Fruit fly (Drosophila melanogaster) whole organism, embryonic: ENCODE results near the gene CG14352.

ENCODE experiments used
- Abd-B ChIP-seq: fragments of 200-800 bp; sonication (Bioruptor generic); optimal IDR thresholded peaks from 2 replicates; lab custom pipeline; 2018; ENCODE audit warnings: missing biosample characterization, mild to moderate bottlenecking, missing genetic modification characterization, moderate library complexity
- Blimp-1 ChIP-seq: fragments of 200-800 bp; sonication (Bioruptor generic); optimal IDR thresholded peaks from 3 replicates; lab custom pipeline; 2018; ENCODE audit warnings: missing biosample characterization, missing genetic modification characterization, mild to moderate bottlenecking, moderate library complexity, missing genetic modification reagents
- CG10209 ChIP-seq: fragments of 200-800 bp; sonication (Bioruptor generic); optimal IDR thresholded peaks from 3 replicates; lab custom pipeline; 2017; ENCODE audit warnings: missing biosample characterization, mild to moderate bottlenecking, missing genetic modification characterization, missing genetic modification reagents
- CG10543 ChIP-seq: fragments of 200-800 bp; sonication (Bioruptor generic); optimal IDR thresholded peaks from 3 replicates; lab custom pipeline; 2017; ENCODE audit warnings: missing biosample characterization, mild to moderate bottlenecking, missing genetic modification characterization, moderate library complexity
- CG11560 ChIP-seq: fragments of 200-800 bp; sonication (Bioruptor generic); IDR thresholded peaks from 3 replicates; pipeline ENCODE4 v1.3.6; 2022; ENCODE audit warnings: missing biosample characterization, missing genetic modification characterization
- CG12299 ChIP-seq: fragments of 200-800 bp; sonication (Bioruptor generic); optimal IDR thresholded peaks from 2 replicates; lab custom pipeline; 2018; ENCODE audit warnings: missing biosample characterization, mild to moderate bottlenecking, missing genetic modification characterization
- CG12391 ChIP-seq: fragments of 200-800 bp; sonication (Bioruptor generic); optimal IDR thresholded peaks from 3 replicates; lab custom pipeline; 2018; ENCODE audit warnings: missing biosample characterization, mild to moderate bottlenecking, missing genetic modification characterization, moderate library complexity
- CG12942 ChIP-seq: fragments of 200-800 bp; sonication (Bioruptor generic); optimal IDR thresholded peaks from 3 replicates; lab custom pipeline; 2016; ENCODE audit warnings: missing biosample characterization, missing genetic modification characterization
- CG15073 ChIP-seq: fragments of 200-800 bp; sonication (Bioruptor generic); optimal IDR thresholded peaks from 2 replicates; lab custom pipeline; 2016; ENCODE audit warnings: missing biosample characterization, missing genetic modification characterization
- CG15269 ChIP-seq: fragments of 200-800 bp; sonication (Bioruptor generic); optimal IDR thresholded peaks from 2 replicates; lab custom pipeline; 2018; ENCODE audit warnings: missing biosample characterization, mild to moderate bottlenecking, missing genetic modification characterization, moderate library complexity
- CG15479 ChIP-seq: fragments of 200-800 bp; sonication (Bioruptor generic); optimal IDR thresholded peaks from 3 replicates; lab custom pipeline; 2019; ENCODE audit warnings: missing biosample characterization, mild to moderate bottlenecking, missing genetic modification characterization, moderate library complexity
- CG1647 ChIP-seq: fragments of 200-800 bp; sonication (Bioruptor generic); optimal IDR thresholded peaks from 3 replicates; lab custom pipeline; 2016; ENCODE audit warnings: missing biosample characterization, missing genetic modification characterization
- CG18262 ChIP-seq: fragments of 200-800 bp; optimal IDR thresholded peaks from 3 replicates; lab custom pipeline; 2019; ENCODE audit warnings: missing biosample characterization, mild to moderate bottlenecking, missing genetic modification characterization, moderate library complexity
- CG18764 ChIP-seq: fragments of 200-800 bp; sonication (Bioruptor generic); optimal IDR thresholded peaks from 3 replicates; lab custom pipeline; 2016; ENCODE audit warnings: missing biosample characterization, missing genetic modification characterization
- CG2120 ChIP-seq: fragments of 200-800 bp; sonication (Bioruptor generic); optimal IDR thresholded peaks from 3 replicates; lab custom pipeline; 2016; ENCODE audit warnings: missing biosample characterization, missing genetic modification characterization
- CG2875 ChIP-seq: fragments of 200-800 bp; sonication (Bioruptor generic); optimal IDR thresholded peaks from 2 replicates; lab custom pipeline; 2017; ENCODE audit warnings: missing biosample characterization, mild to moderate bottlenecking, missing genetic modification characterization, missing genetic modification reagents
- CG31365 ChIP-seq: fragments of 200-800 bp; sonication (Bioruptor generic); optimal IDR thresholded peaks from 2 replicates; lab custom pipeline; 2018; ENCODE audit warnings: missing biosample characterization, mild to moderate bottlenecking, missing genetic modification characterization
- CG32532 ChIP-seq: fragments of 200-800 bp; sonication (Bioruptor generic); IDR thresholded peaks from 2 replicates; pipeline ENCODE4 v1.3.6; 2022; ENCODE audit warnings: missing biosample characterization, missing genetic modification characterization
- CG32772 ChIP-seq: fragments of 200-800 bp; sonication (Bioruptor generic); IDR thresholded peaks from 2 replicates; pipeline ENCODE4 v1.3.6; 2022; ENCODE audit warnings: missing biosample characterization, missing genetic modification characterization
- CG4360 ChIP-seq: fragments of 200-800 bp; sonication (Bioruptor generic); IDR thresholded peaks from 2 replicates; pipeline ENCODE4 v1.3.6; 2022; ENCODE audit warnings: missing biosample characterization, missing genetic modification characterization
- CG4424 ChIP-seq: fragments of 200-800 bp; sonication (Bioruptor generic); optimal IDR thresholded peaks from 3 replicates; lab custom pipeline; 2016; ENCODE audit warnings: missing biosample characterization, missing genetic modification characterization
- CG6765 ChIP-seq: fragments of 200-800 bp; sonication (Bioruptor generic); optimal IDR thresholded peaks from 3 replicates; lab custom pipeline; 2017; ENCODE audit warnings: missing biosample characterization, mild to moderate bottlenecking, missing genetic modification characterization
- CG7271 ChIP-seq: fragments of 200-800 bp; sonication (Bioruptor generic); optimal IDR thresholded peaks from 2 replicates; lab custom pipeline; 2018; ENCODE audit warnings: missing biosample characterization, mild to moderate bottlenecking, missing genetic modification characterization, moderate library complexity
- CG7963 ChIP-seq: fragments of 200-800 bp; sonication (Bioruptor generic); IDR thresholded peaks from 3 replicates; pipeline ENCODE4 v1.3.6; 2022; ENCODE audit warnings: missing biosample characterization, missing genetic modification characterization; ENCODE audit not compliant: partially characterized antibody
- CG8388 ChIP-seq: fragments of 200-800 bp; sonication (Bioruptor generic); optimal IDR thresholded peaks from 2 replicates; lab custom pipeline; 2019; ENCODE audit warnings: missing biosample characterization, mild to moderate bottlenecking, missing genetic modification characterization, moderate library complexity
- CG9932 ChIP-seq: fragments of 200-800 bp; sonication (Bioruptor generic); IDR thresholded peaks from 2 replicates; pipeline ENCODE4 v1.3.6; 2022; ENCODE audit warnings: missing biosample characterization, missing genetic modification characterization
- Chrac-16 ChIP-seq: fragments of 200-800 bp; sonication (Bioruptor generic); optimal IDR thresholded peaks from 3 replicates; lab custom pipeline; 2016; ENCODE audit warnings: missing biosample characterization, missing genetic modification characterization
- CkIIα-i1 ChIP-seq: fragments of 200-800 bp; sonication (Bioruptor generic); IDR thresholded peaks from 2 replicates; pipeline ENCODE4 v1.3.6; 2022; ENCODE audit warnings: missing biosample characterization, missing genetic modification characterization
- CrebB ChIP-seq: fragments of 200-800 bp; sonication (Bioruptor generic); optimal IDR thresholded peaks from 3 replicates; lab custom pipeline; 2018; ENCODE audit warnings: missing biosample characterization, mild to moderate bottlenecking, missing genetic modification characterization
- Dfd ChIP-seq, 2 experiments: fragments of >200 bp; optimal IDR thresholded peaks; 2 replicates each; lab custom pipeline; 2017; ENCODE audit warnings: missing biosample characterization in 2 of 2, missing genetic modification characterization in 2 of 2
- Eip74EF ChIP-seq, 2 experiments: fragments of 200-800 bp in 1 of 2; fragments of >200 bp in 1 of 2; sonication (Bioruptor generic) in 1 of 2; optimal IDR thresholded peaks; 2 replicates each; lab custom pipeline; 2017 to 2019; ENCODE audit warnings: missing biosample characterization in 2 of 2, missing genetic modification characterization in 2 of 2, mild to moderate bottlenecking in 1 of 2, moderate library complexity in 1 of 2
- HHEX ChIP-seq: fragments of 200-800 bp; sonication (Bioruptor generic); optimal IDR thresholded peaks from 3 replicates; lab custom pipeline; 2017; ENCODE audit warnings: missing biosample characterization, mild to moderate bottlenecking, missing genetic modification characterization, missing genetic modification reagents
- Kr ChIP-seq: fragments of 200-800 bp; sonication (Bioruptor generic); optimal IDR thresholded peaks from 2 replicates; lab custom pipeline; 2017; ENCODE audit warnings: missing biosample characterization, mild to moderate bottlenecking, missing genetic modification characterization
- PHDP ChIP-seq: fragments of 200-800 bp; sonication (Bioruptor generic); optimal IDR thresholded peaks from 3 replicates; lab custom pipeline; 2018; ENCODE audit warnings: missing biosample characterization, mild to moderate bottlenecking, missing genetic modification characterization, moderate library complexity
- abd-A ChIP-seq: fragments of 200-800 bp; sonication (Bioruptor generic); optimal IDR thresholded peaks from 3 replicates; lab custom pipeline; 2019; ENCODE audit warnings: missing biosample characterization, mild to moderate bottlenecking, missing genetic modification characterization, moderate library complexity
- bigmax ChIP-seq: fragments of 200-800 bp; sonication (Bioruptor generic); optimal IDR thresholded peaks from 2 replicates; lab custom pipeline; 2018; ENCODE audit warnings: missing biosample characterization, mild to moderate bottlenecking, missing genetic modification characterization
- ci ChIP-seq: fragments of 200-800 bp; sonication (Bioruptor generic); IDR thresholded peaks from 3 replicates; pipeline ENCODE4 v1.3.6; 2022; ENCODE audit warnings: missing biosample characterization, missing genetic modification characterization
- gcm ChIP-seq: fragments of 200-800 bp; sonication (Bioruptor generic); optimal IDR thresholded peaks from 2 replicates; lab custom pipeline; 2019; ENCODE audit warnings: missing biosample characterization, mild to moderate bottlenecking, missing genetic modification characterization, moderate library complexity
- gfzf ChIP-seq: fragments of 200-800 bp; sonication (Bioruptor generic); optimal IDR thresholded peaks from 2 replicates; lab custom pipeline; 2016; ENCODE audit warnings: missing biosample characterization, mild to moderate bottlenecking, missing genetic modification characterization, moderate library complexity
- jigr1 ChIP-seq: fragments of 200-800 bp; sonication (Bioruptor generic); IDR thresholded peaks from 3 replicates; pipeline ENCODE4 v1.3.6; 2022; ENCODE audit warnings: missing biosample characterization, missing genetic modification characterization
- lola ChIP-seq, 3 experiments: fragments of >200 bp in 2 of 3; fragments of 200-800 bp in 1 of 3; sonication (Bioruptor generic) in 1 of 3; optimal IDR thresholded peaks; 2 replicates each; lab custom pipeline; 2017 to 2019; ENCODE audit warnings: missing biosample characterization in 3 of 3, missing genetic modification characterization in 3 of 3, mild to moderate bottlenecking in 1 of 3, moderate library complexity in 1 of 3
- phol ChIP-seq: fragments of 200-800 bp; sonication (Bioruptor generic); optimal IDR thresholded peaks from 3 replicates; lab custom pipeline; 2018; ENCODE audit warnings: missing biosample characterization, mild to moderate bottlenecking, missing genetic modification characterization, moderate library complexity
- pzg ChIP-seq: fragments of 200-800 bp; sonication (Bioruptor generic); optimal IDR thresholded peaks from 3 replicates; lab custom pipeline; 2018; ENCODE audit warnings: missing biosample characterization, mild to moderate bottlenecking, missing genetic modification characterization, moderate library complexity
- sd ChIP-seq: fragments of 200-800 bp; sonication (Bioruptor generic); optimal IDR thresholded peaks from 3 replicates; lab custom pipeline; 2018; ENCODE audit warnings: missing biosample characterization, mild to moderate bottlenecking, missing genetic modification characterization, moderate library complexity
- sob ChIP-seq: fragments of 200-800 bp; sonication (Bioruptor generic); IDR thresholded peaks from 2 replicates; pipeline ENCODE4 v1.3.6; 2022; ENCODE audit warnings: missing biosample characterization, missing genetic modification characterization
- sug ChIP-seq: fragments of 200-800 bp; optimal IDR thresholded peaks from 2 replicates; lab custom pipeline; 2019; ENCODE audit warnings: missing biosample characterization, mild to moderate bottlenecking, missing genetic modification characterization, moderate library complexity
- tup ChIP-seq: fragments of 200-800 bp; sonication (Bioruptor generic); optimal IDR thresholded peaks from 2 replicates; lab custom pipeline; 2016; ENCODE audit warnings: missing biosample characterization, mild to moderate bottlenecking, missing genetic modification characterization, moderate library complexity
- usp ChIP-seq: fragments of >200 bp; optimal IDR thresholded peaks from 2 replicates; lab custom pipeline; 2017; ENCODE audit warnings: missing biosample characterization, missing genetic modification characterization
- vvl ChIP-seq: fragments of 200-800 bp; sonication (Bioruptor generic); IDR thresholded peaks from 2 replicates; pipeline ENCODE4 v1.3.6; 2022; ENCODE audit warnings: missing biosample characterization, missing genetic modification characterization

Gene CG14352

dm6 chr2L:1632730-1633172, 21.5 kb downstream of the CG14352 start (continued):
- peak; percentile 95 for TF ChIP-seq ci (GFP tag; lab: Robert Waterston, UW)
- no peak for TF ChIP-seq bigmax
- TF ChIP-seq gcm, result peak; percentile 71
- peak; percentile 65 for TF ChIP-seq CG18764 (GFP tag; lab: Kevin White, UChicago)
- peak; percentile 98 for TF ChIP-seq CG15269 (tag; lab: Kevin White, UChicago)
- peak; percentile 83 for TF ChIP-seq CG6765 (GFP tag; lab: Kevin White, UChicago)
- peak; percentile 90 for TF ChIP-seq HHEX (GFP tag; lab: Kevin White, UChicago)
- peak; percentile 64 for TF ChIP-seq CG31365
- peak; percentile 96 for TF ChIP-seq sd
- no peak for TF ChIP-seq CG7271 (tag; lab: Kevin White, UChicago)
- TF ChIP-seq pzg (GFP tag; lab: Kevin White, UChicago), result peak; percentile 12
- TF ChIP-seq Eip74EF (GFP tag; optimal IDR thresholded peaks at IDR 0.05; lab: Kevin White, UChicago), result peak in 1 of 2 experiments; percentile 85
- TF ChIP-seq CG2875 (GFP tag; lab: Kevin White, UChicago), result peak; percentile 56
- peak; percentile 98 for TF ChIP-seq CG9932
- TF ChIP-seq CG32772 (GFP tag; lab: Robert Waterston, UW), result peak; percentile 96
- peak; percentile 49 for TF ChIP-seq CG18262 (tag; lab: Kevin White, UChicago)
- no peak for TF ChIP-seq Kr (GFP tag; lab: Kevin White, UChicago)
- TF ChIP-seq sob (GFP tag; lab: Robert Waterston, UW), result peak; percentile 98
- TF ChIP-seq CG4360, result peak; percentile 66
- TF ChIP-seq CG10543 (GFP tag; lab: Kevin White, UChicago), result peak; percentile 96
- peak; percentile 58 for TF ChIP-seq Blimp-1 (GFP tag; lab: Kevin White, UChicago)
- peak; percentile 88 for TF ChIP-seq CrebB (tag; lab: Kevin White, UChicago)
- peak; percentile 98 for TF ChIP-seq vvl (GFP tag; lab: Robert Waterston, UW)
- peak; percentile 83 for TF ChIP-seq CG12391 (tag; lab: Kevin White, UChicago)
- peak; percentile 90 for TF ChIP-seq PHDP (tag; lab: Kevin White, UChicago)
- no peak for TF ChIP-seq usp
- TF ChIP-seq Dfd (GFP tag; optimal IDR thresholded peaks at IDR 0.05; lab: Kevin White, UChicago), result peak in 1 of 2 experiments; percentile 72
- no peak for TF ChIP-seq CG7963
- peak; percentile 14 for TF ChIP-seq gfzf (GFP tag; lab: Kevin White, UChicago)
- peak; percentile 95 for TF ChIP-seq CG2120
- TF ChIP-seq CG10209, result peak; percentile 94
- peak; percentile 91 for TF ChIP-seq CG11560
- no peak for TF ChIP-seq CG15479 (GFP tag; lab: Kevin White, UChicago)
- TF ChIP-seq CG4424 (GFP tag; lab: Kevin White, UChicago), result peak; percentile 79
- TF ChIP-seq CG1647 (GFP tag; lab: Kevin White, UChicago), result peak; percentile 97
- peak; percentile 92 for TF ChIP-seq CkIIα-i1 (GFP tag; lab: Robert Waterston, UW)
- peak; percentile 95 for TF ChIP-seq jigr1 (GFP tag; lab: Robert Waterston, UW)
- peak; percentile 98 for TF ChIP-seq Abd-B
- TF ChIP-seq CG15073 (GFP tag; lab: Kevin White, UChicago), result peak; percentile 51
- peak; percentile 89 for TF ChIP-seq CG12299 (tag; lab: Kevin White, UChicago)
- peak; percentile 87 for TF ChIP-seq CG12942
- TF ChIP-seq lola (GFP tag; optimal IDR thresholded peaks at IDR 0.05; lab: Kevin White, UChicago), result no peak
- peak; percentile 69 for TF ChIP-seq CG8388 (GFP tag; lab: Kevin White, UChicago)
- TF ChIP-seq Chrac-16 (GFP tag; lab: Kevin White, UChicago), result peak; percentile 83
- TF ChIP-seq phol, result peak; percentile 68
- peak; percentile 95 for TF ChIP-seq sug
- peak; percentile 94 for TF ChIP-seq tup
- peak; percentile 98 for TF ChIP-seq CG32532 (GFP tag; lab: Robert Waterston, UW)
- peak; percentile 78 for TF ChIP-seq abd-A (tag; lab: Kevin White, UChicago)
